Worm (Caenorhabditis elegans) whole organism, mixed stage, embryonic: ENCODE results near the gene crp-1.

Source experiments
- ceh-83 ChIP-seq: fragments of 200-800 bp; sonication (Bioruptor generic); optimal IDR thresholded peaks from 2 replicates; lab custom pipeline; 2018; ENCODE audit warnings: mild to moderate bottlenecking, missing genetic modification characterization, missing compliant biosample characterization
- drap-1 ChIP-seq: fragments of 200-800 bp; sonication (Bioruptor generic); optimal IDR thresholded peaks from 3 replicates; lab custom pipeline; 2018; ENCODE audit warnings: mild to moderate bottlenecking, missing genetic modification characterization, missing compliant biosample characterization
- elt-3 ChIP-seq: fragments of 150-350 bp; optimal IDR thresholded peaks from 2 replicates; lab custom pipeline; 2014; ENCODE audit warnings: missing biosample characterization, missing genetic modification characterization
- flh-1 ChIP-seq: fragments of 200-800 bp; sonication (Bioruptor generic); optimal IDR thresholded peaks from 2 replicates; lab custom pipeline; 2018; ENCODE audit warnings: mild to moderate bottlenecking, missing genetic modification characterization, moderate library complexity, missing compliant biosample characterization
- ham-2 ChIP-seq: fragments of 200-800 bp; sonication (Bioruptor generic); optimal IDR thresholded peaks from 2 replicates; lab custom pipeline; 2018; ENCODE audit warnings: mild to moderate bottlenecking, missing genetic modification characterization, missing compliant biosample characterization
- lin-13 ChIP-seq: fragments of 150-350 bp; optimal IDR thresholded peaks from 2 replicates; lab custom pipeline; 2014; ENCODE audit warnings: missing biosample characterization, missing genetic modification characterization
- nhr-12 ChIP-seq: fragments of 150-350 bp; optimal IDR thresholded peaks from 2 replicates; lab custom pipeline; 2014; ENCODE audit warnings: missing biosample characterization, missing genetic modification characterization
- snpc-4 ChIP-seq: fragments of 150-350 bp; optimal IDR thresholded peaks from 2 replicates; lab custom pipeline; 2014; ENCODE audit warnings: missing biosample characterization, missing genetic modification characterization
- sptf-1 ChIP-seq: sonication (generic microtip); optimal IDR thresholded peaks from 2 replicates; lab custom pipeline; 2017; ENCODE audit warnings: mild to moderate bottlenecking, missing genetic modification characterization, moderate library complexity, missing compliant biosample characterization
- unc-62 ChIP-seq: fragments of 150-350 bp; optimal IDR thresholded peaks from 2 replicates; lab custom pipeline; 2014; ENCODE audit warnings: missing biosample characterization, missing genetic modification reagents, missing genetic modification characterization
- ztf-11 ChIP-seq: fragments of 150-350 bp; optimal IDR thresholded peaks from 2 replicates; lab custom pipeline; 2014; ENCODE audit warnings: missing biosample characterization, missing genetic modification characterization

DNA sequence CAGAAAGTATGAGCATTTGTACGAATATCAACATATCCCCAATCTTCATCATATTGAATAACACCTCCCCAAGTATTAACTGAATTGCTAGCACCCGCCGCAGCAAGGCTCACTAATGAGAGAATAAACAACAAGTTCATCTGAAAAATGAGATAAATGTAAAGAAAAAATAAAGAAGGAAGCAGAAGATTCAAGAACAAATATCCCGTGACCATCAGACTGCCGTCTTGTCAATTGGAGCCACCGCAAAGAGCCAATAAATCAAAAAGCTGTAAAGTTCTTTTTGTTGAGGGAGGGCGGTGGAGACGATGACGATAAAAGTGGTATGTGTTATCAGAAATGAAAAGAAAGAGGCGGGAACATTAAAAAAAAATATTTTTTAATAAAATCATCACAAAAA, 24.9 kb upstream of the crp-1 start, which contains the start of gene Y32F6A.5:
- TF ChIP-seq flh-1 (GFP tag; lab: Kevin White, UChicago) (no peak), nhr-12 (no peak), ham-2 (GFP tag; lab: Kevin White, UChicago) (no peak), lin-13 (tag; lab: Kevin White, UChicago) (no peak), unc-62 (GFP tag; lab: Kevin White, UChicago) (no peak), snpc-4 (tag; lab: Kevin White, UChicago) (no peak), sptf-1 (no peak), elt-3 (no peak), ztf-11 (tag; lab: Kevin White, UChicago) (no peak), drap-1 (GFP tag; lab: Kevin White, UChicago) (no peak), ceh-83 (GFP tag; lab: Kevin White, UChicago) (no peak)
